Worm (Caenorhabditis elegans) whole organism, young adult: ENCODE measurements around the gene egl-45.

Experiments
- B0261.1 ChIP-seq: sonication (generic microtip); optimal IDR thresholded peaks from 2 replicates; lab custom pipeline; 2016; ENCODE audit warnings: mild to moderate bottlenecking, missing genetic modification characterization, moderate library complexity, missing compliant biosample characterization
- C06A6.2 ChIP-seq: fragments of 200-800 bp; sonication (Bioruptor generic); conservative IDR thresholded peaks from 2 replicates; pipeline ENCODE4 v1.3.6; 2022; ENCODE audit warnings: missing genetic modification characterization, missing compliant biosample characterization
- C17E4.6 ChIP-seq: fragments of 200-800 bp; sonication (Bioruptor generic); IDR thresholded peaks from 2 replicates; pipeline ENCODE4 v1.3.6; 2022; ENCODE audit warnings: missing genetic modification reagents, missing genetic modification characterization, missing compliant biosample characterization
- D2030.7 ChIP-seq: fragments of 200-800 bp; sonication (Bioruptor generic); IDR thresholded peaks from 2 replicates; pipeline ENCODE4 v1.3.6; 2022; ENCODE audit warnings: missing genetic modification reagents, missing genetic modification characterization, missing compliant biosample characterization
- F23B12.7 ChIP-seq: sonication (generic microtip); optimal IDR thresholded peaks from 2 replicates; lab custom pipeline; 2017; ENCODE audit warnings: missing genetic modification characterization, mild to moderate bottlenecking, missing compliant biosample characterization, antibody characterized with exemption, moderate library complexity; ENCODE audit not compliant: insufficient read depth
- F33H1.4 ChIP-seq: fragments of 200-800 bp; sonication (Bioruptor generic); IDR thresholded peaks from 2 replicates; pipeline ENCODE4 v1.3.6; 2022; ENCODE audit warnings: missing genetic modification reagents, missing genetic modification characterization, missing compliant biosample characterization
- F52B5.7 ChIP-seq: sonication (generic microtip); optimal IDR thresholded peaks from 2 replicates; lab custom pipeline; 2016; ENCODE audit warnings: mild to moderate bottlenecking, missing genetic modification characterization, missing compliant biosample characterization
- F57A8.1 ChIP-seq: fragments of 200-800 bp; sonication (Bioruptor generic); optimal IDR thresholded peaks from 2 replicates; lab custom pipeline; 2018; ENCODE audit warnings: mild to moderate bottlenecking, missing genetic modification characterization, moderate library complexity, missing compliant biosample characterization
- Y53F4B.3 ChIP-seq: fragments of 200-800 bp; sonication (Bioruptor generic); IDR thresholded peaks from 2 replicates; pipeline ENCODE4 v1.3.6; 2022; ENCODE audit warnings: missing genetic modification reagents, missing genetic modification characterization, missing compliant biosample characterization
- Y79H2A.3 ChIP-seq: fragments of 200-800 bp; sonication (Bioruptor generic); conservative IDR thresholded peaks from 2 replicates; pipeline ENCODE4 v1.3.6; 2022; ENCODE audit warnings: missing genetic modification reagents, missing genetic modification characterization, missing compliant biosample characterization
- Y95B8A.8 ChIP-seq: fragments of 200-800 bp; sonication (Bioruptor generic); IDR thresholded peaks from 2 replicates; pipeline ENCODE4 v1.3.6; 2022; ENCODE audit warnings: missing genetic modification reagents, missing genetic modification characterization, missing compliant biosample characterization
- ama-1 ChIP-seq, 3 experiments: fragments of 150-350 bp in 1 of 3; sonication (generic microtip) in 2 of 3; optimal IDR thresholded peaks; 2 replicates each; lab custom pipeline; 2014 to 2018; ENCODE audit warnings: missing biosample characterization in 2 of 3, missing genetic modification characterization in 2 of 3, missing genetic modification reagents in 2 of 3
- attf-3 ChIP-seq: fragments of 200-800 bp; sonication (Bioruptor generic); conservative IDR thresholded peaks from 2 replicates; pipeline ENCODE4 v1.3.6; 2022; ENCODE audit warnings: missing genetic modification reagents, missing genetic modification characterization, missing compliant biosample characterization
- ccch-3 ChIP-seq: fragments of 200-800 bp; sonication (Bioruptor generic); optimal IDR thresholded peaks from 2 replicates; lab custom pipeline; 2018; ENCODE audit warnings: mild to moderate bottlenecking, missing genetic modification characterization, missing compliant biosample characterization
- cebp-2 ChIP-seq: fragments of 200-800 bp; sonication (Bioruptor generic); IDR thresholded peaks from 2 replicates; pipeline ENCODE4 v1.3.6; 2022; ENCODE audit warnings: missing genetic modification characterization, missing compliant biosample characterization
- ceh-100 ChIP-seq: fragments of 200-800 bp; sonication (Bioruptor generic); IDR thresholded peaks from 2 replicates; pipeline ENCODE4 v1.3.6; 2022; ENCODE audit warnings: missing genetic modification reagents, missing genetic modification characterization, missing compliant biosample characterization
- ceh-40 ChIP-seq: fragments of 200-800 bp; sonication (Bioruptor generic); IDR thresholded peaks from 2 replicates; pipeline ENCODE4 v1.3.6; 2022; ENCODE audit warnings: missing genetic modification characterization, missing compliant biosample characterization
- egl-44 ChIP-seq: fragments of 200-800 bp; sonication (Bioruptor generic); IDR thresholded peaks from 2 replicates; pipeline ENCODE4 v1.3.6; 2022; ENCODE audit warnings: missing genetic modification reagents, missing genetic modification characterization, missing compliant biosample characterization
- egrh-3 ChIP-seq: fragments of 200-800 bp; sonication (Bioruptor generic); IDR thresholded peaks from 2 replicates; pipeline ENCODE4 v1.3.6; 2022; ENCODE audit warnings: missing genetic modification reagents, missing genetic modification characterization, missing compliant biosample characterization
- ets-4 ChIP-seq: fragments of 200-800 bp; sonication (Bioruptor generic); optimal IDR thresholded peaks from 2 replicates; lab custom pipeline; 2018; ENCODE audit warnings: mild to moderate bottlenecking, missing genetic modification characterization, missing compliant biosample characterization
- him-1 ChIP-seq: sonication (generic microtip); optimal IDR thresholded peaks from 2 replicates; lab custom pipeline; 2016; ENCODE audit warnings: missing genotype, missing genetic modification reagents, missing genetic modification characterization, missing compliant biosample characterization
- hlh-12 ChIP-seq: sonication (generic microtip); optimal IDR thresholded peaks from 2 replicates; lab custom pipeline; 2016; ENCODE audit warnings: missing genetic modification characterization, missing compliant biosample characterization
- hmg-1.2 ChIP-seq: fragments of 200-800 bp; sonication (Bioruptor generic); IDR thresholded peaks from 2 replicates; pipeline ENCODE4 v1.3.6; 2022; ENCODE audit warnings: missing genetic modification reagents, missing genetic modification characterization, missing compliant biosample characterization
- hrde-1 ChIP-seq: sonication (generic microtip); optimal IDR thresholded peaks from 2 replicates; lab custom pipeline; 2016; ENCODE audit warnings: missing genetic modification characterization, mild to moderate bottlenecking, missing compliant biosample characterization, moderate library complexity, missing genotype, missing genetic modification reagents, borderline replicate concordance
- lin-35 ChIP-seq, 3 experiments: fragments of 150-350 bp in 2 of 3; sonication (generic microtip) in 1 of 3; optimal IDR thresholded peaks; 2 replicates each; lab custom pipeline; 2014 to 2018; ENCODE audit warnings: missing biosample characterization in 3 of 3, missing genetic modification characterization in 3 of 3, missing genetic modification reagents in 3 of 3
- lin-40 ChIP-seq: sonication (generic microtip); optimal IDR thresholded peaks from 2 replicates; lab custom pipeline; 2016; ENCODE audit warnings: missing genetic modification characterization, mild to moderate bottlenecking, missing compliant biosample characterization, missing genotype, missing genetic modification reagents
- lsy-27 ChIP-seq: sonication (generic microtip); optimal IDR thresholded peaks from 2 replicates; lab custom pipeline; 2017; ENCODE audit warnings: missing genetic modification characterization, mild to moderate bottlenecking, missing compliant biosample characterization, antibody characterized with exemption, missing genotype, borderline replicate concordance; ENCODE audit not compliant: insufficient read depth
- madf-3 ChIP-seq: fragments of 200-800 bp; sonication (Bioruptor generic); IDR thresholded peaks from 2 replicates; pipeline ENCODE4 v1.3.6; 2022; ENCODE audit warnings: missing genetic modification reagents, missing genetic modification characterization, missing compliant biosample characterization
- madf-6 ChIP-seq: fragments of 200-800 bp; sonication (Bioruptor generic); IDR thresholded peaks from 2 replicates; pipeline ENCODE4 v1.3.6; 2022; ENCODE audit warnings: missing genetic modification reagents, missing genetic modification characterization, missing compliant biosample characterization
- nhr-90 ChIP-seq: sonication (generic microtip); optimal IDR thresholded peaks from 2 replicates; lab custom pipeline; 2016; ENCODE audit warnings: missing genotype, mild to moderate bottlenecking, missing genetic modification characterization, missing compliant biosample characterization
- pbrm-1 ChIP-seq: fragments of 200-800 bp; sonication (Bioruptor generic); IDR thresholded peaks from 2 replicates; pipeline ENCODE4 v1.3.6; 2022; ENCODE audit warnings: missing genetic modification reagents, missing genetic modification characterization, missing compliant biosample characterization
- rcor-1 ChIP-seq: fragments of 200-800 bp; sonication (Bioruptor generic); IDR thresholded peaks from 2 replicates; pipeline ENCODE4 v1.3.6; 2022; ENCODE audit warnings: missing genetic modification reagents, missing genetic modification characterization, missing compliant biosample characterization
- sea-2 ChIP-seq: fragments of 200-800 bp; sonication (Bioruptor generic); IDR thresholded peaks from 2 replicates; pipeline ENCODE4 v1.3.6; 2022; ENCODE audit warnings: missing genetic modification characterization, missing compliant biosample characterization
- snpc-1.1 ChIP-seq: sonication (generic microtip); optimal IDR thresholded peaks from 2 replicates; lab custom pipeline; 2017; ENCODE audit warnings: missing genetic modification characterization, mild to moderate bottlenecking, missing compliant biosample characterization, antibody characterized with exemption, moderate library complexity, missing genotype, missing genetic modification reagents; ENCODE audit not compliant: insufficient read depth
- snpc-1.3 ChIP-seq: sonication (generic microtip); optimal IDR thresholded peaks from 2 replicates; lab custom pipeline; 2017; ENCODE audit warnings: missing genetic modification characterization, mild to moderate bottlenecking, missing compliant biosample characterization, antibody characterized with exemption, moderate library complexity, missing genotype, missing genetic modification reagents; ENCODE audit not compliant: insufficient read depth
- snpc-3.4 ChIP-seq: sonication (generic microtip); optimal IDR thresholded peaks from 2 replicates; lab custom pipeline; 2017; ENCODE audit warnings: missing genetic modification characterization, mild to moderate bottlenecking, missing compliant biosample characterization, antibody characterized with exemption, moderate library complexity, missing genotype, missing genetic modification reagents
- somi-1 ChIP-seq: fragments of 200-800 bp; sonication (Bioruptor generic); optimal IDR thresholded peaks from 2 replicates; lab custom pipeline; 2018; ENCODE audit warnings: mild to moderate bottlenecking, missing genetic modification characterization, missing compliant biosample characterization
- tbp1 ChIP-seq: fragments of 200-800 bp; sonication (Bioruptor generic); optimal IDR thresholded peaks from 2 replicates; lab custom pipeline; 2018; ENCODE audit warnings: mild to moderate bottlenecking, missing genetic modification characterization, missing compliant biosample characterization
- tbx-9 ChIP-seq: sonication (generic microtip); optimal IDR thresholded peaks from 2 replicates; lab custom pipeline; 2016; ENCODE audit warnings: borderline replicate concordance, missing genetic modification characterization, inconsistent platforms, missing compliant biosample characterization
- tlf-1 ChIP-seq: fragments of 200-800 bp; sonication (Bioruptor generic); optimal IDR thresholded peaks from 2 replicates; lab custom pipeline; 2018; ENCODE audit warnings: mild to moderate bottlenecking, missing genetic modification characterization, missing compliant biosample characterization
- zfh-2 ChIP-seq: fragments of 200-800 bp; sonication (Bioruptor generic); conservative IDR thresholded peaks from 2 replicates; pipeline ENCODE4 v1.3.6; 2022; ENCODE audit warnings: missing genetic modification reagents, missing genetic modification characterization, missing compliant biosample characterization
- ztf-18 ChIP-seq: sonication (generic microtip); optimal IDR thresholded peaks from 2 replicates; lab custom pipeline; 2016; ENCODE audit warnings: missing genotype, mild to moderate bottlenecking, missing genetic modification characterization, missing compliant biosample characterization
- ztf-22 ChIP-seq: fragments of 200-800 bp; sonication (Bioruptor generic); optimal IDR thresholded peaks from 2 replicates; lab custom pipeline; 2018; ENCODE audit warnings: mild to moderate bottlenecking, missing genetic modification characterization, moderate library complexity, missing compliant biosample characterization

Gene egl-45

DNA sequence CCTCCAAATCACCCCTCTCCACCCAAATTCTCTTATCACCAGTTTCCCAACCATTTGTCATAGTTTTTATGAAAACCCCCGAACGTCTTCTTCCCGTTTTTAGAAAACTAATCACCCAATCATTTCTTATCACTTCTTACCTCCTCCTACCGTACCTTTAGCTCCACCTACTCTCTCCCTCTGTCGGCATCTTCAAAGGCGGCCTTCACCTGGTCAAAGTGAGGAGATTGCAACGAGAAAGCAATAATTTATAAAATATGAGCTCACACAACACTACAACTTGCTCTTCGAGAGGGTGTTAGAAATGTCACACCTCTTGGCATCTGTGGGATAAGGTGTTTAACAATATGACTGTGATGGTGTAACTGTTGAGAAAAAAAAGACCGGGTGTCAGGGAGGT, 19.4 kb downstream of the egl-45 start:
- TF ChIP-seq nhr-90 (tag; lab: Kevin White, UChicago): no peak
- no peak for TF ChIP-seq hlh-12 (tag; lab: Kevin White, UChicago)
- no peak for TF ChIP-seq F57A8.1 (GFP tag; lab: Kevin White, UChicago)
- no peak for TF ChIP-seq lin-40 (tag; lab: Kevin White, UChicago)
- TF ChIP-seq somi-1 (GFP tag; lab: Kevin White, UChicago): no peak
- TF ChIP-seq cebp-2 (GFP tag; lab: Robert Waterston, UW): no peak
- TF ChIP-seq madf-6 (GFP tag; lab: Robert Waterston, UW): no peak
- TF ChIP-seq Y95B8A.8 (GFP tag; lab: Robert Waterston, UW): no peak
- no peak for TF ChIP-seq rcor-1
- TF ChIP-seq lsy-27: no peak
- no peak for TF ChIP-seq tbx-9
- no peak for TF ChIP-seq zfh-2 (GFP tag; lab: Robert Waterston, UW)
- TF ChIP-seq B0261.1: no peak
- TF ChIP-seq ama-1 (optimal IDR thresholded peaks at IDR 0.05; lab: Kevin White, UChicago): no peak
- no peak for TF ChIP-seq ama-1 (GFP tag; optimal IDR thresholded peaks at IDR 0.05; lab: Kevin White, UChicago)
- TF ChIP-seq attf-3 (GFP tag; lab: Robert Waterston, UW): no peak
- TF ChIP-seq ztf-18 (tag; lab: Kevin White, UChicago): no peak
- no peak for TF ChIP-seq F52B5.7 (tag; lab: Kevin White, UChicago)
- no peak for TF ChIP-seq hmg-1.2
- TF ChIP-seq egrh-3 (GFP tag; lab: Robert Waterston, UW): no peak

DNA sequence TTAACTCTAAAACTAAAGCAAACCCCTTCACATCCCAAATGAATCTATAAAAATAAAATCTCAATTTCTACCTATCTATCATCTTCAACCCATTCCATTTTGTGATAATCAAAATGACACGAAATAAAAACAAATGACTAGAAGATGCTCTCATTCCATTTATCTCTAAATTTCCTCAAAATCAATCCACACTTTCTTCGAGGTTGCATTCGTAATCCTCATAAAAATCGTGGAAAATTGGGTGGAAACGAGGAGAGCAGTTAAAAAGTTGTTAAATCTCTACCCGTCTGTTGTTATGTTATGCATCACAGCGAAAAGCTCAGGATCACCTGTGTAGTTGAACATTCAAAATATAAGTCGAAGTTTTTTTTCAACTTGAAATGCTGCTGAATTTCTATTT, 21.5 kb downstream of the egl-45 start:
- no peak for TF ChIP-seq madf-3
- TF ChIP-seq snpc-3.4: no peak
- TF ChIP-seq Y95B8A.8 (GFP tag; lab: Robert Waterston, UW): no peak
- TF ChIP-seq Y53F4B.3: no peak
- no peak for TF ChIP-seq egl-44 (GFP tag; lab: Robert Waterston, UW)
- no peak for TF ChIP-seq hrde-1 (tag; lab: Kevin White, UChicago)
- no peak for TF ChIP-seq sea-2
- no peak for TF ChIP-seq ztf-22 (GFP tag; lab: Kevin White, UChicago)

DNA sequence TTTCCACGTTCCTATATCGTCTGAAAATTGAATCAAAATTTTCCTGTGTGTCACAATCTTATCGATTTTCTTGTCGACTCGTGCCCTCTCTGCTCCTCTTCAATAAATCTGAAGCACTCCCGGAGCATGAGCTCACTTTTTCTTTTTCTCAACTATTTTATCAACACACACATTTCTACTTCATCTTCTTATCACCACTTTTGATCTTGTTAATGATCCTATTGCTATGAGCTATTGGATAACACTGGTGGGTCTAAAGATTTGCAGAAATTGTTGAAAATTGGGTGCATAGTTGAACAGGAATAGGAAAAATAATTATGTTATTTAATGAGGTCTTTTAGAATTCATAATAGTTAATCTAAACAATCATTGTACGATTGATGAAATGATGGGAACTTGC, 23.2 kb downstream of the egl-45 start:
- TF ChIP-seq C17E4.6 (no peak), ccch-3 (GFP tag; lab: Kevin White, UChicago) (no peak), ztf-22 (GFP tag; lab: Kevin White, UChicago) (no peak), ceh-40 (GFP tag; lab: Robert Waterston, UW) (no peak), Y95B8A.8 (GFP tag; lab: Robert Waterston, UW) (no peak), D2030.7 (no peak), Y79H2A.3 (no peak), tbp1 (GFP tag; lab: Kevin White, UChicago) (no peak), C06A6.2 (GFP tag; lab: Robert Waterston, UW) (no peak)
- TF ChIP-seq, all 124 proteins: peak for 0

DNA sequence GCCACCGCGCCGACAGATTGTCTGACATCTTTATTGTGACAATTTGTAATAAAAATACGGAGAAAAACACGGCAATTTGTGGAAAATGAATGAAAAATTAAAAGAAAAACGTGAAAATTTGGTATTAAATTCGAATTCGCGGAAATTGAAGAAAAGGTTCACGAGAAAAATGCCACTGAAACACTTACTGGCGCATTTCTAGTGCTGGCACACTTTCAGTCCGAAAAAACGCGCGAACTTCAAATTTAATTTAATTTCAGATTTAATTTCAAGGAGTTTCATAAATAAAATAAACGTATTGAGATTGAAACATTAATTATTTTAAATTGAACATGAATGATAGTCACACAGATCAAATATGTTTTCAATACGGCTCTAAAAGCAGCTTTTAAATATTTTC, 33.1 kb downstream of the egl-45 start, which contains the start of gene cyk-7:
TSS of gene cyk-7 (minus strand) at position 99 of the 400 bp plus-strand sequence.
- peak; percentile 51 for TF ChIP-seq F23B12.7
- peak; percentile 55 for TF ChIP-seq snpc-3.4
- TF ChIP-seq snpc-1.1 (tag; lab: Kevin White, UChicago): peak; percentile 24
- no peak for TF ChIP-seq ets-4 (GFP tag; lab: Kevin White, UChicago)
- peak; percentile 61 for TF ChIP-seq rcor-1
- peak; percentile 69 for TF ChIP-seq F33H1.4 (GFP tag; lab: Robert Waterston, UW)
- TF ChIP-seq tlf-1 (GFP tag; lab: Kevin White, UChicago): peak; percentile 26
- peak; percentile 44; the same call in 1 of the 2 replicates for TF ChIP-seq attf-3 (GFP tag; lab: Robert Waterston, UW)
- peak; percentile 97 for TF ChIP-seq ztf-18 (tag; lab: Kevin White, UChicago)
- peak; percentile 64 for TF ChIP-seq him-1
- TF ChIP-seq lin-35 (GFP tag; optimal IDR thresholded peaks at IDR 0.05; lab: Kevin White, UChicago): peak; percentile 21 to 78 (median 51)
- TF ChIP-seq snpc-1.3: peak; percentile 85
- TF ChIP-seq ceh-100: 0 out of 2 replicates have a peak, but pooled peaks have one; percentile 13
- TF ChIP-seq pbrm-1 (GFP tag; lab: Robert Waterston, UW): peak; percentile 25; the same call in 1 of the 2 replicates
- TF ChIP-seq nhr-90 (tag; lab: Kevin White, UChicago): no peak
